Worm (Caenorhabditis elegans) whole organism, dauer: ENCODE results near the gene B0432.9.

Experiments
- unc-62 ChIP-seq: sonication (generic microtip); optimal IDR thresholded peaks from 2 replicates; lab custom pipeline; 2017; ENCODE audit warnings: missing biosample characterization, missing genetic modification reagents, missing genetic modification characterization

Gene B0432.9

ce11 chrII:296911-297440, 13.5 kb upstream of the B0432.9 start, which contains the start of the genes clec-117 and B0432.1:
Gene clec-117, minus strand, starts transcription at chrII:297011.
Gene B0432.1, plus strand, starts transcription at chrII:297390.
- TF ChIP-seq unc-62 (GFP tag; lab: Kevin White, UChicago) = no peak

- no peak for TF ChIP-seq unc-62 (GFP tag; lab: Kevin White, UChicago)
These were observed 11.1 kb upstream of the B0432.9 start, which contains the start of gene B0432.11 for ce11 chrII:294606-295005. Gene B0432.11, minus strand, starts transcription at chrII:294706.

- TF ChIP-seq unc-62 (GFP tag; lab: Kevin White, UChicago) = no peak
These were observed 6.8 kb upstream of the B0432.9 start, which contains the start of gene djr-1.1 for ce11 chrII:290282-290681. Gene djr-1.1, plus strand, starts transcription at chrII:290582.

ce11 chrII:288705-289205, 5.3 kb upstream of the B0432.9 start, which contains the start of gene mrpl-41:
Gene mrpl-41, plus strand, starts transcription at chrII:288939.
- TF ChIP-seq unc-62 (GFP tag; lab: Kevin White, UChicago) = no peak

DNA sequence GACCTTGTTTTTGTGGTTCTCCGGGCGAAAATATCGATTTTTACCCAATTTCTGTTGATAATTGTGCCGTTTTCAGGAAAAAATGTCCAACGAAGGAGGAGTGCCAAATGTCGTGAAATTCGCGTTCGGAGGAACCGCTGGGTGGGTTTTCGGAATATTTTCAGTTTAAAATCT, 2.9 kb upstream of the B0432.9 start, which contains the start of gene misc-1:
misc-1 (plus strand) TSS at position 75 of the 174 bp plus-strand sequence.
- no peak for TF ChIP-seq unc-62 (GFP tag; lab: Kevin White, UChicago)

- TF ChIP-seq unc-62 (GFP tag; lab: Kevin White, UChicago) = no peak
These were observed 2.4 kb upstream of the B0432.9 start, which contains the start of gene B0432.10 for ce11 chrII:285627-286550. Gene B0432.10, minus strand, starts transcription at chrII:286275.

DNA sequence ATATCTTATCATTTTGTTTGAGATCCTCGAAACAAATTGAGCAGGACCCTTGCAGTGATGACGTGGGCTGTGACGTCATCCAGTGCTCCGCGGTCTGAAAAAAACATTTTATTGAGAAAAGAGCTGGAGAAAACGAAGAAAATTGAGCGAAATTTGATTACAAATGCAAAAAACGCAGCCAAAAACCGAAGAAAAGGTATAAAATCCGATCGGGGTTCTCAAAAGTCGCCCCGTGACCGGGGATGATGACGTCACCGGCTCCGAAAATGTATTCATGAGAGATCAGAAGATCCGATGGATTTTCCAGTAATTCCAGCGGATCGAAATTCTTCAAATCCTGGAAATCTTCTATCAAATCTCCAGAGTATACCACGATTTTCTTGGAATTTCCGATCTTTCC, 1.0 kb downstream of the B0432.9 start, which contains the start of gene trul-1:
trul-1 (minus strand) TSS at position 101 of the 400 bp plus-strand sequence.
- TF ChIP-seq unc-62 (GFP tag; lab: Kevin White, UChicago) = no peak

ce11 chrII:278636-279035, 4.9 kb downstream of the B0432.9 start, which contains the start of gene B0432.8:
Gene B0432.8, minus strand, starts transcription at chrII:278736.
- no peak for TF ChIP-seq unc-62 (GFP tag; lab: Kevin White, UChicago)

DNA sequence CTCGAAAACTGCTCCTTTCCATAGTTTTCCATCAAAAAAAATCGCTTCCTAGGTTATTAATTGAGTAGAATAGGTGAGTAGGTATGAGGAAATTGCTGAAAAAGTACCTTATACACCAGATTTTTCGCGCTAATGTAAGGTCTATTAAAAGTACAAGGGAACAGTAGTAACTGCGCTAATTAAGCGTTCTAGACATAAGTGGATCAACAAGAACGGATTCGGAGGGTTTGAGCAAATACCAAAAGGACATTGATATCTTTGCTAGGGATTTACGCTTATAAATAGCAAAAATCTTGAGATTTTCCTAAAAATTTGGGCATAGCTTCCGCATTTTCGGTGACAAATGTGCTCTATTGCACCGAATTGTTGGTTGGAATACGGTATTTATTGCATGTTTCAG, 9.6 kb downstream of the B0432.9 start, which contains the start of gene B0432.7:
B0432.7 (minus strand) TSS at position 101 of the 400 bp plus-strand sequence.
- no peak for TF ChIP-seq unc-62 (GFP tag; lab: Kevin White, UChicago)

DNA sequence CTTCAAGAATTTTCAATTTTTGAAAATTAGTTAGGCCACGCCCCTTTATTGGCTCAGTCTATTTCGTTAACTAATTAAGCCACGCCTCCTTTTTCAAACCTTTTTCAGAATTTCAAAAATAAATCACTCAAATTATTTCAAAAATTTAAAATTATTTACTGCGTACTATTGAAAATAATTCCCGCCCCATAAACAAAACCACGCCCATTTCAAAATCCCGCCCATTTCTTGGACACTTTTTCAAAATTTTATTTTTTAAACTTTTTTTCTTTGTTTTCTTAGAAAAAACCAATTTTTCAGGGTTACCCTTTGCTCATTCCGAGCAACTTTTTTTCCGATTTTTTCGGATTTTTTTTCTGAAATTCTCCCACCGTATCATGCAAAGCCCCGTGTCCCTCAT, 19.4 kb downstream of the B0432.9 start, which contains the start of gene B0432.14:
B0432.14 (plus strand) TSS at position 301 of the 400 bp plus-strand sequence.
- TF ChIP-seq unc-62 (GFP tag; lab: Kevin White, UChicago) = no peak

- no peak for TF ChIP-seq unc-62 (GFP tag; lab: Kevin White, UChicago)
These were observed 19.9 kb downstream of the B0432.9 start, which contains the start of gene scc-2 for ce11 chrII:263563-263962. Gene scc-2, minus strand, starts transcription at chrII:263663.

ce11 chrII:257519-257918, 26.0 kb downstream of the B0432.9 start, which contains the start of gene cat-2:
Gene cat-2, plus strand, starts transcription at chrII:257819.
- TF ChIP-seq unc-62 (GFP tag; lab: Kevin White, UChicago) = no peak

- no peak for TF ChIP-seq unc-62 (GFP tag; lab: Kevin White, UChicago)
These were observed 28.4 kb downstream of the B0432.9 start for ce11 chrII:255124-255523.

ce11 chrII:247736-248135, 35.8 kb downstream of the B0432.9 start:
- TF ChIP-seq unc-62 (GFP tag; lab: Kevin White, UChicago) = no peak

DNA sequence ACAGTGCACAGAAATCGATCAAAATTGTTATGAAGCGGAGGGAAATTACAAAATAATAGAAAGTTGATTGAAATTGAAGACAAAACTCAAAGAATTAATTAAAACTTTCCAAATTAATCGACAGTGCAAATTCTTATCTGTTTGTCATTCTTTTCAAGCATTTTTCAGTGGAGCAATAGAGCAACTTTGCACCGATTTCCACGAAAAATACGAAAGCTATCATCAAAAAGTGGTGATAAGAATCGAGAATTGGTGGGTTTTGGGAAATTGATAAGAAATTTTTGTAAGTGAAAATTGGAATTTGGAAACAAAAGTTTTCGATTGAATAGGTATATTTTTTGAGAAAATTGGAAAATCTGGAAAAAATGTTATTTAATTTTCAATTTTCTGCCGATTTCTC, 43.5 kb downstream of the B0432.9 start:
- no peak for TF ChIP-seq unc-62 (GFP tag; lab: Kevin White, UChicago)

ce11 chrII:237721-238120, 45.8 kb downstream of the B0432.9 start, which contains the start of gene laat-1:
Gene laat-1, minus strand, starts transcription at chrII:237821.
- no peak for TF ChIP-seq unc-62 (GFP tag; lab: Kevin White, UChicago)
